Worm (Caenorhabditis elegans) whole organism, early embryonic: Measurements from ENCODE around the gene txt-13.

Source experiments
- ama-1 ChIP-seq: fragments of 150-350 bp; optimal IDR thresholded peaks from 2 replicates; lab custom pipeline; 2014
- ceh-36 ChIP-seq: sonication (generic microtip); optimal IDR thresholded peaks from 2 replicates; lab custom pipeline; 2016; ENCODE audit warnings: missing genetic modification characterization, inconsistent platforms, missing compliant biosample characterization
- hmg-4 ChIP-seq: fragments of 200-800 bp; sonication (Bioruptor generic); optimal IDR thresholded peaks from 2 replicates; lab custom pipeline; 2018; ENCODE audit warnings: mild to moderate bottlenecking, missing genetic modification characterization, missing compliant biosample characterization
- sea-1 ChIP-seq: fragments of 200-800 bp; sonication (Bioruptor generic); conservative IDR thresholded peaks from 2 replicates; pipeline ENCODE4 v1.3.6; 2022; ENCODE audit warnings: missing genetic modification characterization, missing compliant biosample characterization
- tbx-37 ChIP-seq: fragments of 200-800 bp; sonication (Bioruptor generic); conservative IDR thresholded peaks from 2 replicates; pipeline ENCODE4 v1.3.6; 2022; ENCODE audit warnings: missing genetic modification reagents, missing genetic modification characterization, missing compliant biosample characterization

- no peak for TF ChIP-seq tbx-37
- no peak for TF ChIP-seq ceh-36 (tag; lab: Kevin White, UChicago)
- no peak for TF ChIP-seq hmg-4 (GFP tag; lab: Kevin White, UChicago)
- no peak for TF ChIP-seq ama-1 (lab: Kevin White, UChicago)
- no peak for TF ChIP-seq sea-1 (GFP tag; lab: Robert Waterston, UW)
Measured at ce11 chrII:10531604-10532003, 38.8 kb upstream of the txt-13 start.
